Worm (Caenorhabditis elegans): ENCODE results near the gene C18H9.1.

Gene C18H9.1

ce11 chrII:6716638-6717037, 17.8 kb downstream of the C18H9.1 start, which contains the start of the genes T14B4.5 and T14B4.20:
T14B4.5 (plus strand) TSS chrII:6716863.
T14B4.20 (plus strand) TSS chrII:6716901.
- TF ChIP-seq aly-1 (tag; optimal IDR thresholded peaks at IDR 0.05), result no peak
- no peak for TF ChIP-seq hnd-1 (tag; optimal IDR thresholded peaks at IDR 0.05)
- no peak for TF ChIP-seq B0310.2 (tag; optimal IDR thresholded peaks at IDR 0.05)
- no peak for TF ChIP-seq pes-1 (GFP tag; IDR thresholded peaks at IDR 0.05)
- TF ChIP-seq ceh-36 (tag; optimal IDR thresholded peaks at IDR 0.05), result no peak
- TF ChIP-seq ceh-13 (GFP tag; optimal IDR thresholded peaks at IDR 0.05), result no peak
- no peak for TF ChIP-seq tbx-37 (GFP tag; conservative IDR thresholded peaks at IDR 0.05)
- TF ChIP-seq tbx-11 (GFP tag; IDR thresholded peaks at IDR 0.05), result no peak
- no peak for TF ChIP-seq flt-1 (GFP tag; IDR thresholded peaks at IDR 0.05)

- TF ChIP-seq ama-1 (optimal IDR thresholded peaks at IDR 0.05) (no peak), sea-1 (GFP tag; conservative IDR thresholded peaks at IDR 0.05) (no peak), hmg-4 (GFP tag; optimal IDR thresholded peaks at IDR 0.05) (no peak), ets-7 (tag; optimal IDR thresholded peaks at IDR 0.05) (no peak), hmbx-1 (tag; optimal IDR thresholded peaks at IDR 0.05) (no peak), B0310.2 (tag; optimal IDR thresholded peaks at IDR 0.05) (no peak)
These were observed 19.3 kb downstream of the C18H9.1 start, which contains the start of gene tsp-10 for ce11 chrII:6718221-6718620. tsp-10 (plus strand) TSS chrII:6718586.

DNA sequence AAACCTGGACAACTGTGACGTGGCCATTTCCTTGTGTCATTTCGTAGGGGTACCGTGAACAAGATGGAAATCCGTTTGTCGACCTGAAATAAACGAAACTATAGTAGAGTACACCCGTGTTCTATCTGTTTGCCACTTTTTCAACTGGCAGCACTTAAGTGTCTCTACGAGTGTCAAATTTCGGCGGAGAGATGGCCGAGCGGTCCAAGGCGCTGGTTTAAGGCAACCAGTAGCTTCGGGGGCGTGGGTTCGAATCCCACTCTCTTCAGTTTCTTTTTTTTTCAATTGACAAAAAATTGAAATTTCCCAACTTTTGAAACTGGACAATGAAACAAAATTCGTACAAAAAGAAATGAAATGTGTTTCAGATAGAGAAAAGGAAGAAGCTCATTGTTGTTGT, 22.7 kb downstream of the C18H9.1 start:
- TF ChIP-seq hnd-1 (tag; optimal IDR thresholded peaks at IDR 0.05) (peak; percentile 2), aly-1 (tag; optimal IDR thresholded peaks at IDR 0.05) (no peak), flt-1 (GFP tag; IDR thresholded peaks at IDR 0.05) (0 out of 2 replicates have a peak, but pooled peaks have one; percentile 14), B0310.2 (tag; optimal IDR thresholded peaks at IDR 0.05) (no peak), ets-7 (tag; optimal IDR thresholded peaks at IDR 0.05) (no peak), hmg-4 (GFP tag; optimal IDR thresholded peaks at IDR 0.05) (peak; percentile 36), hmbx-1 (tag; optimal IDR thresholded peaks at IDR 0.05) (no peak), F13C5.2 (tag; optimal IDR thresholded peaks at IDR 0.05) (peak; percentile 3), pes-1 (GFP tag; IDR thresholded peaks at IDR 0.05) (peak; percentile 68), scrt-1 (GFP tag; IDR thresholded peaks at IDR 0.05) (no peak), ceh-13 (GFP tag; optimal IDR thresholded peaks at IDR 0.05) (no peak), tra-4 (tag; optimal IDR thresholded peaks at IDR 0.05) (no peak), ceh-36 (tag; optimal IDR thresholded peaks at IDR 0.05) (no peak), tbx-37 (GFP tag; conservative IDR thresholded peaks at IDR 0.05) (peak; percentile 62), ama-1 (optimal IDR thresholded peaks at IDR 0.05) (no peak), tbx-11 (GFP tag; IDR thresholded peaks at IDR 0.05) (0 out of 2 replicates have a peak, but pooled peaks have one; percentile 49), sea-1 (GFP tag; conservative IDR thresholded peaks at IDR 0.05) (no peak; the same call in 1 of the 2 replicates)

DNA sequence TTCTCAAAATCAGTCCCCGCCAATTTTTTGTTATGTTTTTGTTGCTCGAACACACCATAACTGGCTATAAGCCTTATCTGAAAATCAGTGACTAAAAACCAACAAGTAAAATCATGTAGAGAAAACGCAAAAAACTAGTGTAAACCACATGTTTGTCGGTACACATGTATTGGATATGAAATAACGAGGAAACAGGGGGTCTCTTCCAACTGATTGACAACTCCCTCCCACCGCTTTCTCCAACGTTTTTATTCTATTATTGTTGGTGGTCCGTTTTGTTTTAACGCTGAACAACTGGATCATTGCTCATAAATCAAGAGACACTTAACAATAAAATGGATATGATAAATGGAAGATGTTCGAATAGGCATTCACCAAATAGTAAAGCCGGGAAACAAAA, 27.9 kb downstream of the C18H9.1 start:
- no peak for TF ChIP-seq B0310.2 (tag; optimal IDR thresholded peaks at IDR 0.05)
- TF ChIP-seq hmg-4 (GFP tag; optimal IDR thresholded peaks at IDR 0.05), result no peak
- TF ChIP-seq scrt-1 (GFP tag; IDR thresholded peaks at IDR 0.05), result no peak
- no peak for TF ChIP-seq sea-1 (GFP tag; conservative IDR thresholded peaks at IDR 0.05)
- TF ChIP-seq ama-1 (optimal IDR thresholded peaks at IDR 0.05), result no peak
- no peak for TF ChIP-seq hmbx-1 (tag; optimal IDR thresholded peaks at IDR 0.05)
- TF ChIP-seq flt-1 (GFP tag; IDR thresholded peaks at IDR 0.05), result no peak
- no peak for TF ChIP-seq ets-7 (tag; optimal IDR thresholded peaks at IDR 0.05)
- TF ChIP-seq tra-4 (tag; optimal IDR thresholded peaks at IDR 0.05), result no peak
- no peak for TF ChIP-seq hnd-1 (tag; optimal IDR thresholded peaks at IDR 0.05)

DNA sequence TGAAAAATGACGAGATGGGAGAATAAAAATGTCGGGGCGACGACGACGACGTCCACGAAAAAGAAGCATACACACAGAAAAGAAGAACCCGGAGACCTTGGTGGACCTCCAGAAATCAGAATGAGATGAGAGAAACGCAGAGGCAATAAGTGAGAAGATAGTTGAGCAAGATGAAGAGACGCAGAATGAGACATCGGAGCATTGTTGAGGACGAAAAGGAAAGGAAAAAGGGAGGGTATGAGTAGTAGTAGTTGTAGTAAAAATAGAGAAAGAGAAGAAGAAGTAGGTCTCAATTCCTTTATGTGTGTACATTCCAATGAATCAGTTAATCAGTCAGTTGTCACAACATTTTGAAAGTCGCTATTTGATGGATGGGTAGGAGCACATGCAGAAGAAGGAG, 30.4 kb downstream of the C18H9.1 start, which contains the start of gene T14B4.8:
Gene T14B4.8 (minus strand): TSS at position 60 of the 400 bp plus-strand sequence.
- TF ChIP-seq hmbx-1 (tag; optimal IDR thresholded peaks at IDR 0.05) (no peak), scrt-1 (GFP tag; IDR thresholded peaks at IDR 0.05) (no peak), ets-7 (tag; optimal IDR thresholded peaks at IDR 0.05) (no peak), ceh-36 (tag; optimal IDR thresholded peaks at IDR 0.05) (no peak), ama-1 (optimal IDR thresholded peaks at IDR 0.05) (no peak), tbx-11 (GFP tag; IDR thresholded peaks at IDR 0.05) (no peak), hmg-4 (GFP tag; optimal IDR thresholded peaks at IDR 0.05) (no peak), ceh-13 (GFP tag; optimal IDR thresholded peaks at IDR 0.05) (no peak), tbx-37 (GFP tag; conservative IDR thresholded peaks at IDR 0.05) (no peak), flt-1 (GFP tag; IDR thresholded peaks at IDR 0.05) (no peak), tra-4 (tag; optimal IDR thresholded peaks at IDR 0.05) (no peak), aly-1 (tag; optimal IDR thresholded peaks at IDR 0.05) (no peak), B0310.2 (tag; optimal IDR thresholded peaks at IDR 0.05) (no peak), sea-1 (GFP tag; conservative IDR thresholded peaks at IDR 0.05) (no peak), F13C5.2 (tag; optimal IDR thresholded peaks at IDR 0.05) (no peak), hnd-1 (tag; optimal IDR thresholded peaks at IDR 0.05) (no peak), pes-1 (GFP tag; IDR thresholded peaks at IDR 0.05) (no peak)

- TF ChIP-seq aly-1 (tag; optimal IDR thresholded peaks at IDR 0.05) (no peak), pes-1 (GFP tag; IDR thresholded peaks at IDR 0.05) (no peak), tra-4 (tag; optimal IDR thresholded peaks at IDR 0.05) (no peak), hmbx-1 (tag; optimal IDR thresholded peaks at IDR 0.05) (no peak), sea-1 (GFP tag; conservative IDR thresholded peaks at IDR 0.05) (no peak), flt-1 (GFP tag; IDR thresholded peaks at IDR 0.05) (no peak), ceh-13 (GFP tag; optimal IDR thresholded peaks at IDR 0.05) (no peak), scrt-1 (GFP tag; IDR thresholded peaks at IDR 0.05) (no peak), B0310.2 (tag; optimal IDR thresholded peaks at IDR 0.05) (no peak), ama-1 (optimal IDR thresholded peaks at IDR 0.05) (no peak), hmg-4 (GFP tag; optimal IDR thresholded peaks at IDR 0.05) (no peak), tbx-11 (GFP tag; IDR thresholded peaks at IDR 0.05) (no peak), ceh-36 (tag; optimal IDR thresholded peaks at IDR 0.05) (no peak), hnd-1 (tag; optimal IDR thresholded peaks at IDR 0.05) (no peak), tbx-37 (GFP tag; conservative IDR thresholded peaks at IDR 0.05) (no peak), F13C5.2 (tag; optimal IDR thresholded peaks at IDR 0.05) (no peak), ets-7 (tag; optimal IDR thresholded peaks at IDR 0.05) (no peak)
These were observed 34.8 kb downstream of the C18H9.1 start, which contains the start of gene T14B4.9 for ce11 chrII:6733718-6734117. T14B4.9 (minus strand) TSS chrII:6733818.

ce11 chrII:6734674-6735073, 35.8 kb downstream of the C18H9.1 start, which contains the start of gene T14B4.3:
T14B4.3 (plus strand) TSS chrII:6734937.
- TF ChIP-seq tbx-37 (GFP tag; conservative IDR thresholded peaks at IDR 0.05) (peak; percentile 55; the same call in 1 of the 2 replicates), hmg-4 (GFP tag; optimal IDR thresholded peaks at IDR 0.05) (no peak), flt-1 (GFP tag; IDR thresholded peaks at IDR 0.05) (no peak), hmbx-1 (tag; optimal IDR thresholded peaks at IDR 0.05) (no peak), scrt-1 (GFP tag; IDR thresholded peaks at IDR 0.05) (no peak), aly-1 (tag; optimal IDR thresholded peaks at IDR 0.05) (no peak), ama-1 (optimal IDR thresholded peaks at IDR 0.05) (no peak), F13C5.2 (tag; optimal IDR thresholded peaks at IDR 0.05) (peak; percentile 62), ets-7 (tag; optimal IDR thresholded peaks at IDR 0.05) (no peak), pes-1 (GFP tag; IDR thresholded peaks at IDR 0.05) (no peak), tra-4 (tag; optimal IDR thresholded peaks at IDR 0.05) (no peak), sea-1 (GFP tag; conservative IDR thresholded peaks at IDR 0.05) (no peak)

All from whole organism, early embryonic.